Worm (Caenorhabditis elegans) whole organism, L3 larva: ENCODE measurements around the gene mboa-3.
A peak's percentile ranks its signal among the peaks of the same experiment; 100 is the strongest.

Experiments used
- aly-2 ChIP-seq: fragments of 150-350 bp; optimal IDR thresholded peaks from 2 replicates; lab custom pipeline; 2014; ENCODE audit warnings: missing biosample characterization, missing genetic modification characterization
- ama-1 ChIP-seq: fragments of 150-350 bp; optimal IDR thresholded peaks from 2 replicates; lab custom pipeline; 2018
- ceh-16 ChIP-seq: sonication (generic microtip); optimal IDR thresholded peaks from 2 replicates; lab custom pipeline; 2017; ENCODE audit warnings: missing biosample characterization, missing genetic modification characterization
- ceh-28 ChIP-seq: fragments of 150-350 bp; optimal IDR thresholded peaks from 2 replicates; lab custom pipeline; 2014; ENCODE audit warnings: missing biosample characterization, missing genetic modification reagents, missing genetic modification characterization
- daf-12 ChIP-seq: fragments of 150-350 bp; optimal IDR thresholded peaks from 2 replicates; lab custom pipeline; 2014; ENCODE audit warnings: missing biosample characterization, missing genetic modification reagents, missing genetic modification characterization
- egl-27 ChIP-seq: sonication (generic microtip); optimal IDR thresholded peaks from 4 replicates; lab custom pipeline; 2017; ENCODE audit warnings: missing biosample characterization, missing genetic modification reagents, missing genetic modification characterization
- egl-5 ChIP-seq: fragments of 150-350 bp; optimal IDR thresholded peaks from 2 replicates; lab custom pipeline; 2017; ENCODE audit warnings: missing biosample characterization, missing genetic modification reagents, missing genetic modification characterization, inconsistent platforms
- elt-2 ChIP-seq: sonication (generic microtip); optimal IDR thresholded peaks from 2 replicates; lab custom pipeline; 2016; ENCODE audit warnings: missing genetic modification reagents, mild to moderate bottlenecking, missing genetic modification characterization, missing compliant biosample characterization
- fkh-10 ChIP-seq: sonication (generic microtip); optimal IDR thresholded peaks from 2 replicates; lab custom pipeline; 2017; ENCODE audit warnings: missing biosample characterization, missing genetic modification reagents, missing genetic modification characterization
- fkh-2 ChIP-seq: fragments of 150-350 bp; optimal IDR thresholded peaks from 2 replicates; lab custom pipeline; 2014; ENCODE audit warnings: missing biosample characterization, missing genetic modification reagents, missing genetic modification characterization
- hmg-11 ChIP-seq: sonication (generic microtip); optimal IDR thresholded peaks from 2 replicates; lab custom pipeline; 2016; ENCODE audit warnings: missing genetic modification characterization, missing compliant biosample characterization
- jun-1 ChIP-seq: fragments of 150-350 bp; optimal IDR thresholded peaks from 2 replicates; lab custom pipeline; 2014; ENCODE audit warnings: missing biosample characterization, missing genetic modification reagents, missing genetic modification characterization
- lin-15B ChIP-seq: fragments of 150-350 bp; optimal IDR thresholded peaks from 2 replicates; lab custom pipeline; 2014; ENCODE audit warnings: missing biosample characterization, missing genetic modification characterization
- lin-39 ChIP-seq: fragments of 150-350 bp; optimal IDR thresholded peaks from 2 replicates; lab custom pipeline; 2018; ENCODE audit warnings: missing biosample characterization, missing genetic modification reagents, missing genetic modification characterization
- lsy-12 ChIP-seq: sonication (generic microtip); optimal IDR thresholded peaks from 2 replicates; lab custom pipeline; 2016; ENCODE audit warnings: mild to moderate bottlenecking, missing genetic modification characterization, missing compliant biosample characterization
- mdl-1 ChIP-seq: fragments of 150-350 bp; optimal IDR thresholded peaks from 2 replicates; lab custom pipeline; 2014; ENCODE audit warnings: missing biosample characterization, missing genetic modification characterization
- mml-1 ChIP-seq: fragments of 150-350 bp; sonication (generic microtip); optimal IDR thresholded peaks from 3 replicates; lab custom pipeline; 2014; ENCODE audit warnings: missing biosample characterization, missing genetic modification characterization
- nfya-1 ChIP-seq: sonication (generic microtip); optimal IDR thresholded peaks from 2 replicates; lab custom pipeline; 2017; ENCODE audit warnings: missing genetic modification characterization, mild to moderate bottlenecking, missing compliant biosample characterization, antibody characterized with exemption, moderate library complexity; ENCODE audit not compliant: insufficient read depth
- nhr-11 ChIP-seq: fragments of 150-350 bp; optimal IDR thresholded peaks from 2 replicates; lab custom pipeline; 2014; ENCODE audit warnings: missing biosample characterization, missing genetic modification characterization
- nhr-12 ChIP-seq: fragments of 150-350 bp; optimal IDR thresholded peaks from 2 replicates; lab custom pipeline; 2014; ENCODE audit warnings: missing biosample characterization, missing genetic modification characterization
- nhr-23 ChIP-seq: fragments of 150-350 bp; optimal IDR thresholded peaks from 2 replicates; lab custom pipeline; 2014; ENCODE audit warnings: missing biosample characterization, missing genetic modification reagents, missing genetic modification characterization
- nhr-237 ChIP-seq: fragments of 150-350 bp; optimal IDR thresholded peaks from 2 replicates; lab custom pipeline; 2014; ENCODE audit warnings: missing biosample characterization, missing genetic modification characterization
- nhr-25 ChIP-seq: sonication (generic microtip); optimal IDR thresholded peaks from 2 replicates; lab custom pipeline; 2017; ENCODE audit warnings: missing biosample characterization, missing genetic modification characterization
- nhr-28 ChIP-seq: fragments of 150-350 bp; optimal IDR thresholded peaks from 2 replicates; lab custom pipeline; 2014; ENCODE audit warnings: missing biosample characterization, missing genetic modification characterization
- nhr-43 ChIP-seq: sonication (generic microtip); optimal IDR thresholded peaks from 2 replicates; lab custom pipeline; 2016; ENCODE audit warnings: mild to moderate bottlenecking, missing genetic modification characterization, missing compliant biosample characterization; ENCODE audit not compliant: poor library complexity, severe bottlenecking
- nhr-67 ChIP-seq: fragments of 150-350 bp; optimal IDR thresholded peaks from 2 replicates; lab custom pipeline; 2014; ENCODE audit warnings: missing biosample characterization, missing genetic modification characterization
- nhr-76 ChIP-seq: fragments of 150-350 bp; sonication (generic microtip); optimal IDR thresholded peaks from 5 replicates; lab custom pipeline; 2014; ENCODE audit warnings: missing biosample characterization, missing genetic modification characterization
- nhr-77 ChIP-seq: fragments of 150-350 bp; optimal IDR thresholded peaks from 2 replicates; lab custom pipeline; 2014; ENCODE audit warnings: missing biosample characterization, missing genetic modification characterization
- pha-4 ChIP-seq: fragments of 150-350 bp; optimal IDR thresholded peaks from 2 replicates; lab custom pipeline; 2014; ENCODE audit warnings: missing biosample characterization, missing genetic modification reagents, missing genetic modification characterization
- pqm-1 ChIP-seq: fragments of 150-350 bp; optimal IDR thresholded peaks from 2 replicates; lab custom pipeline; 2017; ENCODE audit warnings: missing biosample characterization, missing genetic modification characterization, inconsistent platforms
- sea-2 ChIP-seq: fragments of 150-350 bp; sonication (generic microtip); optimal IDR thresholded peaks from 4 replicates; lab custom pipeline; 2014; ENCODE audit warnings: missing biosample characterization, missing genetic modification reagents, missing genetic modification characterization
- skn-1 ChIP-seq: fragments of 150-350 bp; optimal IDR thresholded peaks from 2 replicates; lab custom pipeline; 2014; ENCODE audit warnings: missing biosample characterization, missing genetic modification characterization
- snpc-4 ChIP-seq: fragments of 150-350 bp; optimal IDR thresholded peaks from 2 replicates; lab custom pipeline; 2014; ENCODE audit warnings: missing biosample characterization, missing genetic modification characterization
- tbx-2 ChIP-seq: sonication (generic microtip); optimal IDR thresholded peaks from 2 replicates; lab custom pipeline; 2016; ENCODE audit warnings: mild to moderate bottlenecking, missing genetic modification characterization, missing compliant biosample characterization
- unc-62 ChIP-seq: fragments of 150-350 bp; sonication (generic microtip); optimal IDR thresholded peaks from 4 replicates; lab custom pipeline; 2014; ENCODE audit warnings: missing biosample characterization, missing genetic modification reagents, missing genetic modification characterization
- zag-1 ChIP-seq: fragments of 150-350 bp; optimal IDR thresholded peaks from 2 replicates; lab custom pipeline; 2014; ENCODE audit warnings: missing biosample characterization, missing genetic modification characterization
- ztf-4 ChIP-seq: fragments of 150-350 bp; optimal IDR thresholded peaks from 2 replicates; lab custom pipeline; 2014; ENCODE audit warnings: missing biosample characterization, missing genetic modification characterization

Gene mboa-3

DNA sequence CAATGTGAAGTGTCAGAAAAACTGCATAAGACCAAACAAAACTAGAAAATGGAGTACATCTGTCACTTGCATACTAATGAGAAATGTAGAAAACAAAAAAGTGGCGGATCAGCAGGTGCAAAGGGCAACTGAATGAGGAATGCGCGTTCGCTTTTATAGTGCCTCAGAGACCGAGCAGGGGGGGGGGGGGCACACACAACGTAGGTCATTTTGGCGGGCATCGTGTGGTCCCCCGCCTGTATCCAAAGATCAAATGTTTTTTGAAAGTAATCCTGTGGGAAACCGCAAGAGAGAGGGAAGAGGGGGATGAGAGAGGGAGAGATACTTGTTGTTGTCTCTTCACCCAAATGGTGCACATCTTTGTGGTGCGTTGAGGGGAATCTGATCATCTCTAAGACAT is 4.3 kb downstream of the mboa-3 start:
- TF ChIP-seq nhr-237 (no peak), fkh-2 (tag; lab: Kevin White, UChicago) (no peak), hmg-11 (tag; lab: Kevin White, UChicago) (no peak), nhr-77 (no peak), ztf-4 (tag; lab: Kevin White, UChicago) (no peak), nhr-67 (tag; lab: Kevin White, UChicago) (no peak), nhr-11 (tag; lab: Kevin White, UChicago) (no peak), lin-39 (tag; lab: Kevin White, UChicago) (no peak), aly-2 (tag; lab: Kevin White, UChicago) (no peak), nhr-76 (tag; lab: Kevin White, UChicago) (no peak), pha-4 (tag; lab: Kevin White, UChicago) (no peak), nhr-23 (tag; lab: Kevin White, UChicago) (no peak), nfya-1 (no peak), unc-62 (GFP tag; lab: Kevin White, UChicago) (no peak)

DNA sequence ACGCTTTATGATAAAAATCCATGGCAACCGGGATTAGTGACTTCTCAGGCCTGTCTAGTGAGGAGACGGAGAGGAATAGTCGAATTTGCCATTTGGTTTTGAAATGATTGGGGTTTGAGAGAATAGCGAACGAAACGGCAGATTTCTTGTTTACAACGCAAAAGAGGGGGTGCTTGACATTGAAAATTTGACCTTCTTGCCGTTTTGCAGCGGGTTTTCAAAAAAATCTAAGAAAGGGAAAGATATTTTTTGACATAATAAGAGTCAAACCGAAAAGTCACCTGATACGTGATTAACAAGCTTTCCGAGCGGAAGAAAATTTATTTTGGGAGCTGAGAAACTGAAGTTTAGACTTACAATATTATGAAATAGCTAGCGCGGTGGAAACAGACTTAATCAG is 4.8 kb downstream of the mboa-3 start:
- TF ChIP-seq lsy-12 (tag; lab: Kevin White, UChicago) (no peak), pha-4 (tag; lab: Kevin White, UChicago) (no peak), tbx-2 (tag; lab: Kevin White, UChicago) (no peak), nhr-25 (tag; lab: Kevin White, UChicago) (peak; percentile 67), nfya-1 (peak; percentile 7)
- TF ChIP-seq, all 47 proteins: peak for 2

DNA sequence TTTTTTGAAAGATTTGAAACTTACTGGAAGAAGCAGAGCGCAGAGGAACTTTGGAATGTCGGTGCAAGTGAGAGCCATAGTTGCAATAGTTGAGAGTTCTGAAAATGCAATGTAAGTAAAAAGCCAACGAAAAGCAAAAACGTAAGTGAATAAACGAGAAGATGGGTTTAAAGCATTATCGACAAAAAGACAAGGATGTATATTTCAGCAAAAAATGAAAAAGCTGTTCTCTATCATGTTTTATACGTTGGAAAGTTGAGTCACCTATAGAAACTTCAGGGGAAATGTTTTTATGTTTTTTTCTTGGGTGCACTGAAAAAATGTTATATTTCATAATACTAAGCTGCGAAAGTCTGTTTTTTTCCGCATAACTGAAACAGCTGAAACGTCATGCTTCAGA is 5.6 kb downstream of the mboa-3 start, which contains the start of gene T23F2.5:
Gene T23F2.5, minus strand, starts transcription at position 101 of the 400 bp plus-strand sequence.
- TF ChIP-seq nhr-11 (tag; lab: Kevin White, UChicago) (peak; percentile 19), egl-27 (no peak)

- TF ChIP-seq mml-1 (no peak), nhr-28 (tag; lab: Kevin White, UChicago) (no peak), unc-62 (GFP tag; lab: Kevin White, UChicago) (no peak), aly-2 (tag; lab: Kevin White, UChicago) (no peak), ceh-28 (tag; lab: Kevin White, UChicago) (no peak), fkh-10 (GFP tag; lab: Kevin White, UChicago) (no peak), lin-39 (tag; lab: Kevin White, UChicago) (no peak), pqm-1 (peak; percentile 40), nhr-43 (tag; lab: Kevin White, UChicago) (no peak), egl-5 (tag; lab: Kevin White, UChicago) (no peak), daf-12 (tag; lab: Kevin White, UChicago) (no peak), jun-1 (tag; lab: Kevin White, UChicago) (no peak), pha-4 (tag; lab: Kevin White, UChicago) (peak; percentile 69), ama-1 (lab: Kevin White, UChicago) (no peak), snpc-4 (tag; lab: Kevin White, UChicago) (no peak), elt-2 (tag; lab: Kevin White, UChicago) (peak; percentile 9), nhr-237 (no peak), ceh-16 (tag; lab: Kevin White, UChicago) (no peak)
Observed at ce11 chrX:5516365-5516764, 6.3 kb downstream of the mboa-3 start.

DNA sequence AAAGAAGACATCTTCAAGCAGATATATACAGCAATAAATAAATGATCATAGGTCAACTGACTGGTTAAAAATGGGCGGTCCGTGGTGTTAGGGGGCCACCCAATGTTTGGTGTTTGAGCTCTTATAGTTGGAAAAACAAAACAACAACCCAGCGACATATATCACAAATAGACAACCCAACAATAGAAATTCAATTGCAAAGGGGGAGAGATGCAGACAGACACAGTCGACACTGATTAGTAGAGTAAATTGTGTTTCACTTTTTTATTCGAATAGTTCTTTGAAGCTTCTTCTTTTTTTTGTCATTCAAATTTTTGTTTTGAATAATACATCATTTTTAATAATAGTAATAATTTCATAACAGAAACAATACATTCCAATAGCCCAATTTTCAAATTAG is 7.2 kb downstream of the mboa-3 start:
- peak; percentile 3 for TF ChIP-seq fkh-10 (GFP tag; lab: Kevin White, UChicago)
- TF ChIP-seq zag-1 (tag; lab: Kevin White, UChicago), result no peak

DNA sequence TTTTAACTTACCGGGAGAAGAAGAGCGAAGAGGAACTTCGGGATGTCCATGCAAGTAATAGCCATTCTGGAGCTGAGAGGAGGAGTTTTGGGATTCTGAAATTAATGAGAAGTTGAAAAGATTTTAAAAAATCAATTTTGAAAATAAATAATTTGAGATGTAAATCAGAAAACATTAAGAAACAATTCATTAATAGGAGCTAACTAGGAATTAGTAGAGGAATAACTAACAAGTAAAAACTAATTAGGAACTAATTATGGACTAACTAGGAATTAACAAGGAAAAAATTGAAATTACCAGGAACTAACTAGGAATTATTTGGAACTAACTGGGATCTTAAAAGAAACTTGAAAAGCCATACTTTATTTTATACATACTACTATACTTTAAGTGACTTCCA is 7.6 kb downstream of the mboa-3 start, which contains the start of gene T23F2.4:
Gene T23F2.4, minus strand, starts transcription at position 101 of the 400 bp plus-strand sequence.
- TF ChIP-seq nhr-237, result no peak
- no peak for TF ChIP-seq elt-2 (tag; lab: Kevin White, UChicago)
- no peak for TF ChIP-seq daf-12 (tag; lab: Kevin White, UChicago)
- no peak for TF ChIP-seq lin-15B (tag; lab: Kevin White, UChicago)
- no peak for TF ChIP-seq nhr-28 (tag; lab: Kevin White, UChicago)
- TF ChIP-seq mdl-1 (tag; lab: Kevin White, UChicago), result no peak
- TF ChIP-seq lin-39 (tag; lab: Kevin White, UChicago), result no peak
- TF ChIP-seq ceh-16 (tag; lab: Kevin White, UChicago), result no peak
- no peak for TF ChIP-seq pha-4 (tag; lab: Kevin White, UChicago)
- TF ChIP-seq nfya-1, result no peak
- TF ChIP-seq lsy-12 (tag; lab: Kevin White, UChicago), result no peak
- TF ChIP-seq sea-2 (GFP tag; lab: Kevin White, UChicago), result no peak
- TF ChIP-seq skn-1 (tag; lab: Kevin White, UChicago), result no peak
- no peak for TF ChIP-seq nhr-12 (tag; lab: Kevin White, UChicago)
- no peak for TF ChIP-seq ceh-28 (tag; lab: Kevin White, UChicago)
- no peak for TF ChIP-seq ztf-4 (tag; lab: Kevin White, UChicago)
- no peak for TF ChIP-seq ama-1 (lab: Kevin White, UChicago)
- TF ChIP-seq, all 47 proteins: peak for 0
